Worm (Caenorhabditis elegans) whole organism, late embryonic: ENCODE results near the gene F38B6.7.

Experiments
- K02D7.2 ChIP-seq: sonication (generic microtip); optimal IDR thresholded peaks from 2 replicates; lab custom pipeline; 2017; ENCODE audit warnings: mild to moderate bottlenecking, missing genetic modification characterization, missing compliant biosample characterization
- Y22D7AL.16 ChIP-seq: sonication (generic microtip); optimal IDR thresholded peaks from 2 replicates; lab custom pipeline; 2016; ENCODE audit warnings: missing genetic modification characterization, missing compliant biosample characterization
- ahr-1 ChIP-seq: sonication (generic microtip); optimal IDR thresholded peaks from 2 replicates; lab custom pipeline; 2016; ENCODE audit warnings: missing genetic modification characterization, missing compliant biosample characterization
- ceh-14 ChIP-seq: sonication (generic microtip); optimal IDR thresholded peaks from 2 replicates; lab custom pipeline; 2016; ENCODE audit warnings: missing genotype, missing genetic modification characterization, missing compliant biosample characterization
- ceh-18 ChIP-seq: sonication (generic microtip); optimal IDR thresholded peaks from 2 replicates; lab custom pipeline; 2016; ENCODE audit warnings: missing genetic modification characterization, missing compliant biosample characterization
- ceh-24 ChIP-seq: sonication (generic microtip); optimal IDR thresholded peaks from 2 replicates; lab custom pipeline; 2016; ENCODE audit warnings: mild to moderate bottlenecking, missing genetic modification characterization, missing compliant biosample characterization
- ceh-30 ChIP-seq: fragments of 150-350 bp; optimal IDR thresholded peaks from 2 replicates; lab custom pipeline; 2014; ENCODE audit warnings: missing biosample characterization, missing genetic modification characterization
- ceh-31 ChIP-seq: sonication (generic microtip); optimal IDR thresholded peaks from 2 replicates; lab custom pipeline; 2016; ENCODE audit warnings: missing genetic modification characterization, missing compliant biosample characterization
- ceh-34 ChIP-seq: sonication (generic microtip); optimal IDR thresholded peaks from 2 replicates; lab custom pipeline; 2016; ENCODE audit warnings: mild to moderate bottlenecking, missing genetic modification characterization, missing compliant biosample characterization
- ceh-48 ChIP-seq: sonication (generic microtip); optimal IDR thresholded peaks from 2 replicates; lab custom pipeline; 2016; ENCODE audit warnings: missing genetic modification characterization, inconsistent platforms, missing compliant biosample characterization
- ceh-6 ChIP-seq: fragments of 200-800 bp; sonication (Bioruptor generic); optimal IDR thresholded peaks from 2 replicates; lab custom pipeline; 2018; ENCODE audit warnings: mild to moderate bottlenecking, missing genetic modification characterization, missing compliant biosample characterization
- elt-4 ChIP-seq: sonication (generic microtip); optimal IDR thresholded peaks from 2 replicates; lab custom pipeline; 2016; ENCODE audit warnings: missing genetic modification characterization, missing compliant biosample characterization
- ets-4 ChIP-seq: sonication (generic microtip); optimal IDR thresholded peaks from 2 replicates; lab custom pipeline; 2016; ENCODE audit warnings: missing genetic modification characterization, missing compliant biosample characterization
- eyg-1 ChIP-seq: sonication (generic microtip); optimal IDR thresholded peaks from 2 replicates; lab custom pipeline; 2016; ENCODE audit warnings: missing genotype, missing genetic modification characterization, missing compliant biosample characterization
- fkh-6 ChIP-seq: sonication (generic microtip); optimal IDR thresholded peaks from 2 replicates; lab custom pipeline; 2016; ENCODE audit warnings: missing genetic modification characterization, missing compliant biosample characterization
- hlh-13 ChIP-seq: fragments of 200-800 bp; sonication (Bioruptor generic); optimal IDR thresholded peaks from 2 replicates; lab custom pipeline; 2018; ENCODE audit warnings: mild to moderate bottlenecking, missing genetic modification characterization, missing compliant biosample characterization
- hlh-15 ChIP-seq: sonication (generic microtip); optimal IDR thresholded peaks from 2 replicates; lab custom pipeline; 2016; ENCODE audit warnings: missing genetic modification characterization, missing compliant biosample characterization
- hlh-6 ChIP-seq: sonication (generic microtip); optimal IDR thresholded peaks from 2 replicates; lab custom pipeline; 2016; ENCODE audit warnings: missing genotype, missing genetic modification characterization, missing compliant biosample characterization
- lim-6 ChIP-seq: sonication (generic microtip); optimal IDR thresholded peaks from 2 replicates; lab custom pipeline; 2016; ENCODE audit warnings: missing genetic modification characterization, missing compliant biosample characterization
- madf-2 ChIP-seq: sonication (generic microtip); optimal IDR thresholded peaks from 2 replicates; lab custom pipeline; 2017; ENCODE audit warnings: missing genetic modification characterization, missing compliant biosample characterization
- nhr-232 ChIP-seq: sonication (generic microtip); optimal IDR thresholded peaks from 2 replicates; lab custom pipeline; 2016; ENCODE audit warnings: missing genetic modification characterization, missing compliant biosample characterization
- pag-3 ChIP-seq: sonication (generic microtip); optimal IDR thresholded peaks from 2 replicates; lab custom pipeline; 2016; ENCODE audit warnings: missing compliant biosample characterization, missing genetic modification characterization, borderline replicate concordance
- pat-9 ChIP-seq: fragments of 200-800 bp; sonication (Bioruptor generic); optimal IDR thresholded peaks from 2 replicates; lab custom pipeline; 2018; ENCODE audit warnings: mild to moderate bottlenecking, missing genetic modification characterization, moderate library complexity, missing compliant biosample characterization
- pha-4 ChIP-seq: fragments of 150-350 bp; optimal IDR thresholded peaks from 2 replicates; lab custom pipeline; 2018; ENCODE audit warnings: missing biosample characterization, missing genetic modification reagents, missing genetic modification characterization
- pros-1 ChIP-seq: fragments of 150-350 bp; optimal IDR thresholded peaks from 2 replicates; lab custom pipeline; 2014; ENCODE audit warnings: missing biosample characterization, missing genetic modification reagents, missing genetic modification characterization
- ref-2 ChIP-seq: sonication (generic microtip); optimal IDR thresholded peaks from 2 replicates; lab custom pipeline; 2016; ENCODE audit warnings: missing genetic modification characterization, missing compliant biosample characterization
- sox-2 ChIP-seq: fragments of 200-800 bp; sonication (Bioruptor generic); IDR thresholded peaks from 2 replicates; pipeline ENCODE4 v1.3.6; 2022; ENCODE audit warnings: missing genetic modification reagents, missing genetic modification characterization, missing compliant biosample characterization
- sox-4 ChIP-seq: sonication (generic microtip); optimal IDR thresholded peaks from 2 replicates; lab custom pipeline; 2017; ENCODE audit warnings: mild to moderate bottlenecking, missing genetic modification characterization, inconsistent platforms, missing compliant biosample characterization
- unc-3 ChIP-seq, 2 experiments: fragments of 200-800 bp in 1 of 2; sonication (Bioruptor generic) in 1 of 2; sonication (generic microtip) in 1 of 2; conservative IDR thresholded peaks in 1 of 2; optimal IDR thresholded peaks in 1 of 2; 2 replicates each; pipeline versions ENCODE4 v1.3.6 to Lab custom; 2016 to 2022; ENCODE audit warnings: missing compliant biosample characterization in 2 of 2, missing genetic modification characterization in 2 of 2, missing genetic modification reagents in 1 of 2
- unc-42 ChIP-seq: sonication (generic microtip); optimal IDR thresholded peaks from 2 replicates; lab custom pipeline; 2016; ENCODE audit warnings: missing genotype, missing genetic modification characterization, missing compliant biosample characterization
- unc-55 ChIP-seq: sonication (generic microtip); optimal IDR thresholded peaks from 2 replicates; lab custom pipeline; 2017; ENCODE audit warnings: missing biosample characterization, missing genetic modification reagents, missing genetic modification characterization

Gene F38B6.7

ce11 chrX:6692896-6693295 is 5.3 kb downstream of the F38B6.7 start:
- TF ChIP-seq ceh-30 (tag; lab: Kevin White, UChicago) (no peak), fkh-6 (no peak), pros-1 (tag; lab: Kevin White, UChicago) (no peak), hlh-6 (tag; lab: Kevin White, UChicago) (no peak), pat-9 (tag; lab: Kevin White, UChicago) (no peak), ahr-1 (tag; lab: Kevin White, UChicago) (no peak), elt-4 (tag; lab: Kevin White, UChicago) (no peak), hlh-15 (tag; lab: Kevin White, UChicago) (no peak), ceh-14 (tag; lab: Kevin White, UChicago) (no peak), eyg-1 (tag; lab: Kevin White, UChicago) (no peak), ceh-18 (tag; lab: Kevin White, UChicago) (no peak), pag-3 (tag; lab: Kevin White, UChicago) (no peak), ceh-6 (GFP tag; lab: Kevin White, UChicago) (no peak)
- TF ChIP-seq, all 69 proteins: peak for 0

ce11 chrX:6691653-6692052 is 6.5 kb downstream of the F38B6.7 start:
- TF ChIP-seq ceh-18 (tag; lab: Kevin White, UChicago) (no peak), unc-42 (tag; lab: Kevin White, UChicago) (peak; percentile 81), ceh-14 (tag; lab: Kevin White, UChicago) (no peak), Y22D7AL.16 (tag; lab: Kevin White, UChicago) (no peak)

- TF ChIP-seq K02D7.2 (tag; lab: Kevin White, UChicago) (no peak), ets-4 (tag; lab: Kevin White, UChicago) (no peak), sox-2 (GFP tag; lab: Robert Waterston, UW) (no peak), hlh-13 (GFP tag; lab: Kevin White, UChicago) (no peak)
Measured at ce11 chrX:6689985-6690384, 8.2 kb downstream of the F38B6.7 start, which contains the start of gene F38B6.6. Gene F38B6.6, minus strand, starts transcription at chrX:6690085.

- TF ChIP-seq sox-4: no peak
- TF ChIP-seq ceh-34 (tag; lab: Kevin White, UChicago): peak; percentile 83
- no peak for TF ChIP-seq hlh-6 (tag; lab: Kevin White, UChicago)
- no peak for TF ChIP-seq ref-2 (tag; lab: Kevin White, UChicago)
- peak; percentile 0 for TF ChIP-seq unc-55 (GFP tag; lab: Kevin White, UChicago)
- no peak for TF ChIP-seq pha-4 (tag; lab: Kevin White, UChicago)
- no peak for TF ChIP-seq ceh-24 (tag; lab: Kevin White, UChicago)
- TF ChIP-seq sox-2 (GFP tag; lab: Robert Waterston, UW): no peak
- no peak for TF ChIP-seq ceh-48 (tag; lab: Kevin White, UChicago)
- TF ChIP-seq Y22D7AL.16 (tag; lab: Kevin White, UChicago): no peak
- no peak for TF ChIP-seq ceh-31 (tag; lab: Kevin White, UChicago)
- TF ChIP-seq nhr-232 (tag; lab: Kevin White, UChicago): no peak
- no peak for TF ChIP-seq hlh-15 (tag; lab: Kevin White, UChicago)
- TF ChIP-seq unc-3 (GFP tag; conservative IDR thresholded peaks at IDR 0.05; lab: Robert Waterston, UW): no peak
- no peak for TF ChIP-seq unc-3 (tag; optimal IDR thresholded peaks at IDR 0.05; lab: Kevin White, UChicago)
Measured at ce11 chrX:6688953-6689562, 9.1 kb downstream of the F38B6.7 start.

ce11 chrX:6687756-6688155 is 10.4 kb downstream of the F38B6.7 start:
- no peak for TF ChIP-seq pag-3 (tag; lab: Kevin White, UChicago)
- peak; percentile 74 for TF ChIP-seq lim-6 (tag; lab: Kevin White, UChicago)
- no peak for TF ChIP-seq madf-2
- no peak for TF ChIP-seq unc-3 (GFP tag; conservative IDR thresholded peaks at IDR 0.05; lab: Robert Waterston, UW)
- TF ChIP-seq unc-3 (tag; optimal IDR thresholded peaks at IDR 0.05; lab: Kevin White, UChicago): no peak
- no peak for TF ChIP-seq hlh-6 (tag; lab: Kevin White, UChicago)
